Fruit fly (Drosophila melanogaster): Measurements from ENCODE around the gene Tbc1d15-17.

The Tbc1d15-17 gene

DNA sequence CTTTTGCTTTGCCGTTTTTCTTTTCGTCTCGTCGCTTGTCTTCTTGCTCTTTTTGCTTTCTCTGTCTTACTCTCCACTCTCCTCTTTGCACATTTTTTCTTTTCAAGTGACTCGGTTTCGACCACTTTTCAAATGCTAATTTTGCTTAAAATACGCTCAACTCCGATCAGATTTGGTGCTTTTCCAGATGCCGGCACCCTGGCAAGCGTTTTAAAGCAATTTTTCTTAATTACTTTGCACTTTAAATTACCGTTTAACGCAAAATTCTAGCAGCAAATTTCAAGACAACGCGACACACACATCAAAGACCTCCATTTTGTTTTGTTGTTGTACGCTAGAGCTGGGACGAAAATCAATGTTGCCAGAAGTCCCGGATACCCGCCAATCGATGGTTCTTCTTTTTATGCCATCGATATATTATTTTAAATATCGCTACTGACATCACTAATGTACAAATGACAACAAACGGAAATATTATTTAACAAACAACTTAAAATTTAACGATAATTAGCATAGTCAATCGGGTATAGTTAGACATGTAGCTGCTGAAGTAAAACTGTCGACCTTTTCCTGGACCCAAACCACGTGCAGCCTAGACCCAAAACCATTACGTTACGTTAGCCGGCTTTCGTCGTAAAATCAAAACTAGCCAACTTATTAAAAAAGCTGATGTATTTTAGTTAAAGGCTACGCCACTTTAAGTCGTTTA is 43.7 kb downstream of the Tbc1d15-17 start, which contains the start of gene kis (continued):
- no peak for TF ChIP-seq pfk (GFP tag; optimal IDR thresholded peaks at IDR 0.05)
- peak; percentile 22 for TF ChIP-seq disco-r (GFP tag; optimal IDR thresholded peaks at IDR 0.05)
- TF ChIP-seq CG1602 (GFP tag; optimal IDR thresholded peaks at IDR 0.05), result no peak
- no peak for TF ChIP-seq danr (GFP tag; IDR thresholded peaks at IDR 0.05)
- TF ChIP-seq CG11696 (GFP tag; IDR thresholded peaks at IDR 0.05), result no peak
- TF ChIP-seq CG17912 (GFP tag; optimal IDR thresholded peaks at IDR 0.05), result no peak
- peak; percentile 91 for TF ChIP-seq hb (GFP tag; IDR thresholded peaks at IDR 0.05; ENCODE audit: partially characterized antibody)
- no peak for TF ChIP-seq MTF-1 (GFP tag; optimal IDR thresholded peaks at IDR 0.05; ENCODE audit: borderline replicate concordance)
- peak; percentile 6 for TF ChIP-seq CG8944 (GFP tag; optimal IDR thresholded peaks at IDR 0.05)
- TF ChIP-seq CG6272 (GFP tag; IDR thresholded peaks at IDR 0.05), result peak; percentile 66
- peak; percentile 22 for TF ChIP-seq D19A (tag; optimal IDR thresholded peaks at IDR 0.05)
- TF ChIP-seq emc (GFP tag; optimal IDR thresholded peaks at IDR 0.05), result peak; percentile 10
- TF ChIP-seq klu (GFP tag; IDR thresholded peaks at IDR 0.05), result no peak
- peak; percentile 14 for TF ChIP-seq CG10654 (GFP tag; optimal IDR thresholded peaks at IDR 0.05)
- TF ChIP-seq onecut (GFP tag; IDR thresholded peaks at IDR 0.05), result 0 out of 2 replicates have a peak, but pooled peaks have one; percentile 31
- peak; percentile 32 for TF ChIP-seq salm (tag; optimal IDR thresholded peaks at IDR 0.05)
- TF ChIP-seq Abd-B (GFP tag; optimal IDR thresholded peaks at IDR 0.05), result peak; percentile 57
- TF ChIP-seq HLH54F (GFP tag; optimal IDR thresholded peaks at IDR 0.05), result peak; percentile 60
- TF ChIP-seq sr (GFP tag; IDR thresholded peaks at IDR 0.05), result no peak
- TF ChIP-seq prd (optimal IDR thresholded peaks at IDR 0.05), result no peak
- TF ChIP-seq prd (GFP tag; IDR thresholded peaks at IDR 0.05), result peak; percentile 49; the same call in 2 of the 3 replicates
- no peak for TF ChIP-seq cad (GFP tag; optimal IDR thresholded peaks at IDR 0.05)
- TF ChIP-seq Poxn (GFP tag; IDR thresholded peaks at IDR 0.05), result no peak
- TF ChIP-seq pros (GFP tag; optimal IDR thresholded peaks at IDR 0.05), result peak; percentile 95
- no peak for TF ChIP-seq toy (GFP tag; IDR thresholded peaks at IDR 0.05)
- no peak for TF ChIP-seq CG15073 (GFP tag; optimal IDR thresholded peaks at IDR 0.05)
- TF ChIP-seq CG13624 (GFP tag; optimal IDR thresholded peaks at IDR 0.05), result peak; percentile 68
- TF ChIP-seq Sin3A (optimal IDR thresholded peaks at IDR 0.05), result peak; percentile 95
- TF ChIP-seq CG1233 (GFP tag; optimal IDR thresholded peaks at IDR 0.05), result no peak
- peak; percentile 66 for TF ChIP-seq CG11504 (tag; optimal IDR thresholded peaks at IDR 0.05)
- peak; percentile 3 for TF ChIP-seq CG1647 (GFP tag; optimal IDR thresholded peaks at IDR 0.05)
- peak; percentile 59 for TF ChIP-seq Hsf (GFP tag; optimal IDR thresholded peaks at IDR 0.05)
- no peak for TF ChIP-seq CG18764 (GFP tag; optimal IDR thresholded peaks at IDR 0.05)
- peak; percentile 80 for TF ChIP-seq psq (GFP tag; optimal IDR thresholded peaks at IDR 0.05)
- peak; percentile 21 for TF ChIP-seq CG13775 (GFP tag; optimal IDR thresholded peaks at IDR 0.05)
- peak; percentile 35 for TF ChIP-seq CG7839 (tag; optimal IDR thresholded peaks at IDR 0.05)
- TF ChIP-seq dmrt11E (tag; optimal IDR thresholded peaks at IDR 0.05), result no peak
- no peak for TF ChIP-seq CG12219 (GFP tag; optimal IDR thresholded peaks at IDR 0.05)
- TF ChIP-seq ash1 (GFP tag; optimal IDR thresholded peaks at IDR 0.05), result peak; percentile 23
- no peak for TF ChIP-seq ase (GFP tag; IDR thresholded peaks at IDR 0.05)
- TF ChIP-seq CG1024 (GFP tag; IDR thresholded peaks at IDR 0.05), result no peak
- peak; percentile 65 for TF ChIP-seq Max (GFP tag; optimal IDR thresholded peaks at IDR 0.05)
- TF ChIP-seq CG16813 (GFP tag; IDR thresholded peaks at IDR 0.05; ENCODE audit: partially characterized antibody), result peak; percentile 95
- TF ChIP-seq dati (GFP tag; IDR thresholded peaks at IDR 0.05), result 0 out of 2 replicates have a peak, but pooled peaks have one; percentile 6
- peak; percentile 64 for TF ChIP-seq sug (tag; optimal IDR thresholded peaks at IDR 0.05)
- TF ChIP-seq p53 (GFP tag; optimal IDR thresholded peaks at IDR 0.05), result no peak
- TF ChIP-seq Hr3 (GFP tag; optimal IDR thresholded peaks at IDR 0.05), result peak; percentile 15
- TF ChIP-seq Opbp (GFP tag; IDR thresholded peaks at IDR 0.05; ENCODE audit: partially characterized antibody), result peak; percentile 97
- TF ChIP-seq CG10209 (GFP tag; optimal IDR thresholded peaks at IDR 0.05), result peak; percentile 29
- peak; percentile 43 for TF ChIP-seq hkb (optimal IDR thresholded peaks at IDR 0.05)
- TF ChIP-seq hkb (GFP tag; IDR thresholded peaks at IDR 0.05), result 0 out of 2 replicates have a peak, but pooled peaks have one; percentile 33
